Worm (Caenorhabditis elegans): ENCODE results near the gene spk-1.

- TF ChIP-seq unc-30 (tag; optimal IDR thresholded peaks at IDR 0.05), result no peak
- TF ChIP-seq skn-1 (tag; optimal IDR thresholded peaks at IDR 0.05), result no peak
- no peak for TF ChIP-seq unc-130 (tag; optimal IDR thresholded peaks at IDR 0.05)
- no peak for TF ChIP-seq ama-1 (optimal IDR thresholded peaks at IDR 0.05)
Measured at ce11 chrIII:9497412-9497811, 41.0 kb downstream of the spk-1 start.

Measured in whole organism, L1 larva.